Worm (Caenorhabditis elegans) whole organism, early embryonic: ENCODE results near the gene K11H3.8.

Experiments
- F13C5.2 ChIP-seq: sonication (generic microtip); optimal IDR thresholded peaks from 2 replicates; lab custom pipeline; 2017; ENCODE audit warnings: mild to moderate bottlenecking, missing genetic modification characterization, inconsistent platforms, missing compliant biosample characterization
- aly-1 ChIP-seq: sonication (generic microtip); optimal IDR thresholded peaks from 2 replicates; lab custom pipeline; 2016; ENCODE audit warnings: missing genetic modification characterization, missing compliant biosample characterization
- ama-1 ChIP-seq: fragments of 150-350 bp; optimal IDR thresholded peaks from 2 replicates; lab custom pipeline; 2014
- ceh-13 ChIP-seq: fragments of 200-800 bp; sonication (Bioruptor generic); optimal IDR thresholded peaks from 2 replicates; lab custom pipeline; 2018; ENCODE audit warnings: mild to moderate bottlenecking, missing genetic modification characterization, missing compliant biosample characterization
- ets-7 ChIP-seq: sonication (generic microtip); optimal IDR thresholded peaks from 2 replicates; lab custom pipeline; 2016; ENCODE audit warnings: missing genotype, missing genetic modification characterization, missing compliant biosample characterization
- flt-1 ChIP-seq: fragments of 200-800 bp; sonication (Bioruptor generic); IDR thresholded peaks from 2 replicates; pipeline ENCODE4 v1.3.6; 2022; ENCODE audit warnings: missing genetic modification characterization, missing compliant biosample characterization
- hmbx-1 ChIP-seq: sonication (generic microtip); optimal IDR thresholded peaks from 2 replicates; lab custom pipeline; 2016; ENCODE audit warnings: mild to moderate bottlenecking, missing genetic modification characterization, missing compliant biosample characterization
- hmg-4 ChIP-seq: fragments of 200-800 bp; sonication (Bioruptor generic); optimal IDR thresholded peaks from 2 replicates; lab custom pipeline; 2018; ENCODE audit warnings: mild to moderate bottlenecking, missing genetic modification characterization, missing compliant biosample characterization
- scrt-1 ChIP-seq: fragments of 200-800 bp; sonication (Bioruptor generic); IDR thresholded peaks from 2 replicates; pipeline ENCODE4 v1.3.6; 2022; ENCODE audit warnings: missing genetic modification characterization, missing compliant biosample characterization
- sea-1 ChIP-seq: fragments of 200-800 bp; sonication (Bioruptor generic); conservative IDR thresholded peaks from 2 replicates; pipeline ENCODE4 v1.3.6; 2022; ENCODE audit warnings: missing genetic modification characterization, missing compliant biosample characterization
- tbx-11 ChIP-seq: fragments of 200-800 bp; sonication (Bioruptor generic); IDR thresholded peaks from 2 replicates; pipeline ENCODE4 v1.3.6; 2022; ENCODE audit warnings: missing genetic modification characterization, missing compliant biosample characterization
- tra-4 ChIP-seq: sonication (generic microtip); optimal IDR thresholded peaks from 2 replicates; lab custom pipeline; 2017; ENCODE audit warnings: missing genetic modification characterization, missing compliant biosample characterization

- TF ChIP-seq ama-1 (lab: Kevin White, UChicago) (no peak), tra-4 (tag; lab: Kevin White, UChicago) (no peak), scrt-1 (GFP tag; lab: Robert Waterston, UW) (no peak), sea-1 (GFP tag; lab: Robert Waterston, UW) (no peak), flt-1 (GFP tag; lab: Robert Waterston, UW) (no peak), F13C5.2 (no peak), ceh-13 (GFP tag; lab: Kevin White, UChicago) (no peak), hmg-4 (GFP tag; lab: Kevin White, UChicago) (no peak), aly-1 (tag; lab: Kevin White, UChicago) (no peak), tbx-11 (GFP tag; lab: Robert Waterston, UW) (no peak), ets-7 (tag; lab: Kevin White, UChicago) (no peak), hmbx-1 (no peak)
These were observed 8.7 kb downstream of the K11H3.8 start, which contains the start of gene K11H3.5 for ce11 chrIII:9843715-9844114.
